Worm (Caenorhabditis elegans): ENCODE measurements around the gene bud-31.

The bud-31 gene

ce11 chrIII:9667591-9668265, 28.6 kb downstream of the bud-31 start, which contains the start of gene C07A9.9 (continued):
- TF ChIP-seq F13H6.1 (tag; optimal IDR thresholded peaks at IDR 0.05) = peak; percentile 43

- peak; percentile 53 for TF ChIP-seq unc-55 (GFP tag; optimal IDR thresholded peaks at IDR 0.05)
- TF ChIP-seq hlh-13 (GFP tag; optimal IDR thresholded peaks at IDR 0.05) = no peak
Measured at ce11 chrIII:9666668-9667067, 29.6 kb downstream of the bud-31 start.

ce11 chrIII:9666239-9666638, 30.1 kb downstream of the bud-31 start:
- TF ChIP-seq hlh-30 (tag; optimal IDR thresholded peaks at IDR 0.05; ENCODE audit: insufficient read depth) (peak; percentile 48), npax-4 (tag; optimal IDR thresholded peaks at IDR 0.05) (no peak), pax-1 (tag; optimal IDR thresholded peaks at IDR 0.05) (no peak), fax-1 (tag; optimal IDR thresholded peaks at IDR 0.05) (no peak), tbx-7 (tag; optimal IDR thresholded peaks at IDR 0.05) (no peak), eyg-1 (tag; optimal IDR thresholded peaks at IDR 0.05) (no peak)

- TF ChIP-seq nfya-1 (tag; optimal IDR thresholded peaks at IDR 0.05) = peak; percentile 19
- peak; percentile 13 for TF ChIP-seq rnt-1 (tag; optimal IDR thresholded peaks at IDR 0.05)
- no peak for TF ChIP-seq ceh-19 (GFP tag; optimal IDR thresholded peaks at IDR 0.05)
- TF ChIP-seq ceh-45 (GFP tag; IDR thresholded peaks at IDR 0.05) = no peak
- peak; percentile 15 for TF ChIP-seq elt-2 (tag; optimal IDR thresholded peaks at IDR 0.05)
- no peak for TF ChIP-seq T23F11.4 (GFP tag; optimal IDR thresholded peaks at IDR 0.05)
- TF ChIP-seq unc-55 (GFP tag; optimal IDR thresholded peaks at IDR 0.05) = peak; percentile 51
- TF ChIP-seq odd-2 (tag; optimal IDR thresholded peaks at IDR 0.05) = no peak
Measured at ce11 chrIII:9665490-9666179, 30.7 kb downstream of the bud-31 start.

ce11 chrIII:9664484-9665221, 31.7 kb downstream of the bud-31 start:
- TF ChIP-seq unc-42 (tag; optimal IDR thresholded peaks at IDR 0.05) (peak; percentile 46), odd-2 (tag; optimal IDR thresholded peaks at IDR 0.05) (peak; percentile 13), ztf-16 (tag; optimal IDR thresholded peaks at IDR 0.05) (no peak)

- TF ChIP-seq ceh-2 (tag; optimal IDR thresholded peaks at IDR 0.05) (no peak), pha-4 (tag; optimal IDR thresholded peaks at IDR 0.05) (no peak), K02D7.2 (tag; optimal IDR thresholded peaks at IDR 0.05) (no peak), nhr-11 (tag; optimal IDR thresholded peaks at IDR 0.05) (no peak), ceh-34 (tag; optimal IDR thresholded peaks at IDR 0.05) (no peak), ceh-22 (tag; optimal IDR thresholded peaks at IDR 0.05) (no peak), elt-4 (tag; optimal IDR thresholded peaks at IDR 0.05) (no peak), ceh-14 (tag; optimal IDR thresholded peaks at IDR 0.05) (no peak)
Measured at ce11 chrIII:9663943-9664342, 32.4 kb downstream of the bud-31 start.

- TF ChIP-seq ceh-18 (tag; optimal IDR thresholded peaks at IDR 0.05) (peak; percentile 49), ceh-30 (tag; optimal IDR thresholded peaks at IDR 0.05) (no peak), unc-86 (tag; optimal IDR thresholded peaks at IDR 0.05) (no peak), ceh-9 (tag; optimal IDR thresholded peaks at IDR 0.05) (no peak)
Measured at ce11 chrIII:9662266-9662959, 33.9 kb downstream of the bud-31 start.
